Fruit fly (Drosophila melanogaster): ENCODE measurements around the gene CG31464.
A peak's percentile ranks its signal among the peaks of the same experiment; 100 is the strongest.

CG31464 gene

DNA sequence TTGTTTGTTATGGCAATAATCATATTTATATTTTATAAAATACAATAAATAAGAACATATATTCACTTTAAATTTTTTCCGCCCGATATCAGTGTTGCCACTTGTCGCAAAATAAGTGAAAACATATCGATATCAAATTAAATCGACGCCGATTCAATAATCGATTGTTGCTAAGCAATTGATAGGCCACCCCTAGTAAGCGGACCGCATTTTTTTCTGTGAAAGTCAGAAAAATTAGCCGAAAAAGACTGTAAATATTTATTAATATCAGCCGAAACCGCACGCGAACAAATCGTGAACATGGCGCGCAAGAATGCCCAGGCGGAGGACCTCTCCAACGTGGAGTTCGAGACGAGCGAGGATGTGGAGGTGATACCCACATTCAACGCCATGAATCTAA lies 22.0 kb downstream of the CG31464 start, which contains the start of gene CG7483 (continued):
- TF ChIP-seq CG42726 (GFP tag; IDR thresholded peaks at IDR 0.05; ENCODE audit: partially characterized antibody) (0 out of 2 replicates have a peak, but pooled peaks have one; percentile 39), CG16813 (GFP tag; IDR thresholded peaks at IDR 0.05; ENCODE audit: partially characterized antibody) (peak; percentile 79), CG34422 (GFP tag; IDR thresholded peaks at IDR 0.05) (peak; percentile 52; the same call in 1 of the 3 replicates), CG6791 (GFP tag; IDR thresholded peaks at IDR 0.05; ENCODE audit: partially characterized antibody) (peak; percentile 90), hbn (GFP tag; IDR thresholded peaks at IDR 0.05; ENCODE audit: partially characterized antibody) (peak; percentile 87), CG13624 (GFP tag; optimal IDR thresholded peaks at IDR 0.05) (no peak), inv (GFP tag; IDR thresholded peaks at IDR 0.05; ENCODE audit: partially characterized antibody) (peak; percentile 59), Bgb (GFP tag; IDR thresholded peaks at IDR 0.05; ENCODE audit: partially characterized antibody) (peak; percentile 86), Jarid2 (GFP tag; optimal IDR thresholded peaks at IDR 0.05) (no peak), gce (GFP tag; IDR thresholded peaks at IDR 0.05) (no peak), Doc3 (GFP tag; IDR thresholded peaks at IDR 0.05; ENCODE audit: partially characterized antibody) (peak; percentile 77), CG7357 (GFP tag; IDR thresholded peaks at IDR 0.05) (no peak), crol (GFP tag; IDR thresholded peaks at IDR 0.05) (no peak), HLH3B (GFP tag; IDR thresholded peaks at IDR 0.05) (no peak), Taf1 (GFP tag; IDR thresholded peaks at IDR 0.05) (no peak), CG34224 (GFP tag; IDR thresholded peaks at IDR 0.05; ENCODE audit: partially characterized antibody) (peak; percentile 94), CG2116 (GFP tag; optimal IDR thresholded peaks at IDR 0.05) (peak; percentile 70), CG18476 (GFP tag; optimal IDR thresholded peaks at IDR 0.05) (no peak), CG9876 (GFP tag; optimal IDR thresholded peaks at IDR 0.05) (no peak), pzg (GFP tag; optimal IDR thresholded peaks at IDR 0.05) (peak; percentile 76), CG9437 (GFP tag; optimal IDR thresholded peaks at IDR 0.05) (no peak), NC2β (GFP tag; optimal IDR thresholded peaks at IDR 0.05) (no peak), YL-1 (GFP tag; optimal IDR thresholded peaks at IDR 0.05) (peak; percentile 75), Opbp (GFP tag; IDR thresholded peaks at IDR 0.05; ENCODE audit: partially characterized antibody) (peak; percentile 82; the same call in 2 of the 3 replicates), CG13424 (tag; optimal IDR thresholded peaks at IDR 0.05) (no peak), CG17829 (tag; optimal IDR thresholded peaks at IDR 0.05) (peak; percentile 36), sna (GFP tag; IDR thresholded peaks at IDR 0.05; ENCODE audit: partially characterized antibody) (peak; percentile 78), CG10431 (GFP tag; optimal IDR thresholded peaks at IDR 0.05) (no peak), salm (tag; optimal IDR thresholded peaks at IDR 0.05) (no peak), Lhr (GFP tag; optimal IDR thresholded peaks at IDR 0.05) (peak; percentile 21), dpn (GFP tag; optimal IDR thresholded peaks at IDR 0.05) (no peak), pan (optimal IDR thresholded peaks at IDR 0.05) (no peak), pan (GFP tag; optimal IDR thresholded peaks at IDR 0.05 in 1 of 2, IDR thresholded peaks at IDR 0.05 in 1 of 2) (peak in 1 of 2 experiments; percentile 5), CG43689 (GFP tag; IDR thresholded peaks at IDR 0.05) (no peak), CG34376 (GFP tag; optimal IDR thresholded peaks at IDR 0.05) (no peak), CG15073 (GFP tag; optimal IDR thresholded peaks at IDR 0.05) (no peak), CG7963 (GFP tag; IDR thresholded peaks at IDR 0.05; ENCODE audit: partially characterized antibody) (peak; percentile 71), CG3995 (GFP tag; optimal IDR thresholded peaks at IDR 0.05) (peak; percentile 15), Nf-YC (tag; optimal IDR thresholded peaks at IDR 0.05) (peak; percentile 34), hb (GFP tag; IDR thresholded peaks at IDR 0.05; ENCODE audit: partially characterized antibody) (peak; percentile 61; the same call in 1 of the 3 replicates), CG32772 (GFP tag; IDR thresholded peaks at IDR 0.05) (no peak), CG12391 (tag; optimal IDR thresholded peaks at IDR 0.05) (no peak), cas (GFP tag; IDR thresholded peaks at IDR 0.05) (no peak), pros (GFP tag; optimal IDR thresholded peaks at IDR 0.05) (no peak), CG33213 (GFP tag; optimal IDR thresholded peaks at IDR 0.05) (no peak), ci (GFP tag; IDR thresholded peaks at IDR 0.05) (0 out of 3 replicates have a peak, but pooled peaks have one; percentile 20), NC2α (GFP tag; optimal IDR thresholded peaks at IDR 0.05) (no peak), ato (GFP tag; IDR thresholded peaks at IDR 0.05; ENCODE audit: partially characterized antibody) (peak; percentile 90), CG30020 (tag; optimal IDR thresholded peaks at IDR 0.05) (no peak)
